Worm (Caenorhabditis elegans) whole organism, L2 larva: ENCODE data around the gene his-73.
A peak's percentile ranks its signal among the peaks of the same experiment; 100 is the strongest.

Source experiments
- C34F6.9 ChIP-seq: fragments of 150-350 bp; optimal IDR thresholded peaks from 2 replicates; lab custom pipeline; 2014; ENCODE audit warnings: missing biosample characterization, missing genetic modification characterization
- R02D3.7 ChIP-seq: fragments of 150-350 bp; optimal IDR thresholded peaks from 2 replicates; lab custom pipeline; 2014; ENCODE audit warnings: missing biosample characterization, missing genetic modification characterization
- Y55F3AM.14 ChIP-seq: fragments of 200-800 bp; sonication (Bioruptor generic); optimal IDR thresholded peaks from 2 replicates; lab custom pipeline; 2018; ENCODE audit warnings: mild to moderate bottlenecking, missing genetic modification characterization, missing compliant biosample characterization
- ZK546.5 ChIP-seq: sonication (generic microtip); optimal IDR thresholded peaks from 2 replicates; lab custom pipeline; 2017; ENCODE audit warnings: missing biosample characterization, missing genetic modification characterization
- alr-1 ChIP-seq: fragments of 150-350 bp; optimal IDR thresholded peaks from 2 replicates; lab custom pipeline; 2014; ENCODE audit warnings: missing biosample characterization, missing genetic modification characterization
- aly-2 ChIP-seq: fragments of 150-350 bp; optimal IDR thresholded peaks from 2 replicates; lab custom pipeline; 2014; ENCODE audit warnings: missing biosample characterization, missing genetic modification characterization
- ceh-16 ChIP-seq: fragments of 150-350 bp; optimal IDR thresholded peaks from 2 replicates; lab custom pipeline; 2014; ENCODE audit warnings: missing biosample characterization, missing genetic modification characterization
- crh-2 ChIP-seq: sonication (generic microtip); optimal IDR thresholded peaks from 2 replicates; lab custom pipeline; 2017; ENCODE audit warnings: missing biosample characterization, missing genetic modification characterization
- dmd-4 ChIP-seq: sonication (generic microtip); optimal IDR thresholded peaks from 2 replicates; lab custom pipeline; 2017; ENCODE audit warnings: missing biosample characterization, missing genetic modification characterization
- elt-1 ChIP-seq: fragments of 150-350 bp; optimal IDR thresholded peaks from 2 replicates; lab custom pipeline; 2014; ENCODE audit warnings: missing biosample characterization, missing genetic modification characterization
- elt-3 ChIP-seq: sonication (generic microtip); optimal IDR thresholded peaks from 2 replicates; lab custom pipeline; 2017; ENCODE audit warnings: missing biosample characterization, missing genetic modification characterization
- fos-1 ChIP-seq: fragments of 150-350 bp; optimal IDR thresholded peaks from 2 replicates; lab custom pipeline; 2014; ENCODE audit warnings: missing biosample characterization, missing genetic modification characterization
- lin-11 ChIP-seq: fragments of 150-350 bp; sonication (generic microtip); optimal IDR thresholded peaks from 2 replicates; lab custom pipeline; 2014; ENCODE audit warnings: missing biosample characterization, missing genetic modification characterization, inconsistent platforms, mixed read lengths
- lin-13 ChIP-seq: fragments of 150-350 bp; optimal IDR thresholded peaks from 2 replicates; lab custom pipeline; 2014; ENCODE audit warnings: missing biosample characterization, missing genetic modification reagents, missing genetic modification characterization
- lin-39 ChIP-seq: fragments of 150-350 bp; optimal IDR thresholded peaks from 2 replicates; lab custom pipeline; 2014; ENCODE audit warnings: missing biosample characterization, missing genetic modification reagents, missing genetic modification characterization
- lsy-2 ChIP-seq, 2 experiments: fragments of 150-350 bp in 1 of 2; sonication (generic microtip) in 1 of 2; optimal IDR thresholded peaks; 2 replicates each; lab custom pipeline; 2014 to 2017; ENCODE audit warnings: missing biosample characterization in 2 of 2, missing genetic modification characterization in 2 of 2
- mab-5 ChIP-seq: fragments of 150-350 bp; optimal IDR thresholded peaks from 2 replicates; lab custom pipeline; 2014; ENCODE audit warnings: missing biosample characterization, missing genetic modification characterization
- mbf-1 ChIP-seq: sonication (generic microtip); optimal IDR thresholded peaks from 2 replicates; lab custom pipeline; 2017; ENCODE audit warnings: missing biosample characterization, missing genetic modification characterization
- mdl-1 ChIP-seq, 2 experiments: fragments of 150-350 bp in 1 of 2; sonication (generic microtip) in 1 of 2; optimal IDR thresholded peaks; 2 replicates each; lab custom pipeline; 2017; ENCODE audit warnings: missing biosample characterization in 2 of 2, missing genetic modification characterization in 2 of 2
- nhr-10 ChIP-seq: sonication (generic microtip); optimal IDR thresholded peaks from 2 replicates; lab custom pipeline; 2017; ENCODE audit warnings: missing biosample characterization, missing genetic modification characterization
- nhr-12 ChIP-seq: fragments of 150-350 bp; optimal IDR thresholded peaks from 2 replicates; lab custom pipeline; 2014; ENCODE audit warnings: missing biosample characterization, missing genetic modification characterization
- nhr-21 ChIP-seq: fragments of 150-350 bp; optimal IDR thresholded peaks from 2 replicates; lab custom pipeline; 2014; ENCODE audit warnings: missing biosample characterization, missing genetic modification characterization
- nhr-23 ChIP-seq: fragments of 150-350 bp; optimal IDR thresholded peaks from 2 replicates; lab custom pipeline; 2014; ENCODE audit warnings: missing biosample characterization, missing genetic modification reagents, missing genetic modification characterization
- nhr-237 ChIP-seq: fragments of 150-350 bp; optimal IDR thresholded peaks from 2 replicates; lab custom pipeline; 2014; ENCODE audit warnings: missing biosample characterization, missing genetic modification characterization
- nhr-77 ChIP-seq: fragments of 150-350 bp; optimal IDR thresholded peaks from 2 replicates; lab custom pipeline; 2014; ENCODE audit warnings: missing biosample characterization, missing genetic modification characterization
- peb-1 ChIP-seq: fragments of 150-350 bp; optimal IDR thresholded peaks from 2 replicates; lab custom pipeline; 2014; ENCODE audit warnings: missing biosample characterization, missing genetic modification characterization
- sma-9 ChIP-seq, 2 experiments: fragments of 150-350 bp in 1 of 2; sonication (generic microtip) in 1 of 2; optimal IDR thresholded peaks; 2 replicates each; lab custom pipeline; 2014 to 2016; ENCODE audit warnings: missing genetic modification characterization in 2 of 2, mild to moderate bottlenecking in 1 of 2, missing biosample characterization in 1 of 2, missing compliant biosample characterization in 1 of 2, missing genetic modification reagents in 1 of 2, moderate library complexity in 1 of 2
- snpc-4 ChIP-seq: fragments of 150-350 bp; optimal IDR thresholded peaks from 2 replicates; lab custom pipeline; 2014; ENCODE audit warnings: missing biosample characterization, missing genetic modification characterization
- unc-39 ChIP-seq: fragments of 150-350 bp; optimal IDR thresholded peaks from 2 replicates; lab custom pipeline; 2014; ENCODE audit warnings: missing biosample characterization, missing genetic modification characterization
- unc-62 ChIP-seq: fragments of 150-350 bp; optimal IDR thresholded peaks from 2 replicates; lab custom pipeline; 2014; ENCODE audit warnings: missing biosample characterization, missing genetic modification reagents, missing genetic modification characterization
- zag-1 ChIP-seq: fragments of 150-350 bp; optimal IDR thresholded peaks from 2 replicates; lab custom pipeline; 2014; ENCODE audit warnings: missing biosample characterization, missing genetic modification characterization
- ztf-1 ChIP-seq: fragments of 200-800 bp; sonication (Bioruptor generic); conservative IDR thresholded peaks from 2 replicates; pipeline ENCODE4 v1.3.6; 2022; ENCODE audit warnings: missing genetic modification characterization, missing compliant biosample characterization
- ztf-11 ChIP-seq: sonication (generic microtip); optimal IDR thresholded peaks from 2 replicates; lab custom pipeline; 2017; ENCODE audit warnings: missing biosample characterization, missing genetic modification characterization

Gene his-73

DNA sequence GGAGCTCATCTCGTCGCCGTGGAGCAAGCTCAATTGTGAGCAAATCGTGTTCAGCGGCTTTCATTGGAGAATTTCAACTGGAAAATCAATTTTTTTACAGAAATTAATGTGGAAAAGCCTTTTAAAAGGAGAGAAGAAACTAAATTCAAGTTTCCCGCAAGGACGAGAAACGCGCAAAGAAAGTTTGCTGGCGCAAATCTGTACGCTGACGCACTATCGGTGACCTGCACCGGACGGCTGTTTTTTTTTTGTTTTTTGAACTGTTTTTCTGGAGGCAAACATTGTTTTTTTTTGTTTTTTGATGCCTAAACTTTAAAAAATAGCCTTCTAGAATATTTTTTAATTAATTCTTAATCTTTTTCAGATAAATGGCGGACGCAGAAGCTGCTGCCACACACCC, 26.5 kb upstream of the his-73 start, which contains the start of the genes hpr-17 and F32A11.1 (continued):
- TF ChIP-seq ceh-16 (tag; lab: Kevin White, UChicago), result no peak
- peak; percentile 19 for TF ChIP-seq nhr-237 (tag; lab: Kevin White, UChicago)
- TF ChIP-seq lin-11 (tag; lab: Kevin White, UChicago), result peak; percentile 78
- TF ChIP-seq ZK546.5 (tag; lab: Kevin White, UChicago), result no peak
- no peak for TF ChIP-seq Y55F3AM.14 (GFP tag; lab: Kevin White, UChicago)
- no peak for TF ChIP-seq unc-62 (GFP tag; lab: Kevin White, UChicago)
- no peak for TF ChIP-seq zag-1 (tag; lab: Kevin White, UChicago)
- TF ChIP-seq nhr-77 (tag; lab: Kevin White, UChicago), result peak; percentile 36
- TF ChIP-seq unc-39 (tag; lab: Kevin White, UChicago), result no peak
- TF ChIP-seq crh-2, result peak; percentile 86
- peak; percentile 55 for TF ChIP-seq R02D3.7 (tag; lab: Kevin White, UChicago)

ce11 chrII:13159869-13160268, 23.6 kb upstream of the his-73 start:
- no peak for TF ChIP-seq nhr-12 (tag; lab: Kevin White, UChicago)
- TF ChIP-seq Y55F3AM.14 (GFP tag; lab: Kevin White, UChicago), result no peak
- TF ChIP-seq ztf-1 (GFP tag; lab: Robert Waterston, UW), result no peak
- TF ChIP-seq mbf-1 (tag; lab: Kevin White, UChicago), result no peak
- TF ChIP-seq lsy-2 (tag; optimal IDR thresholded peaks at IDR 0.05; lab: Kevin White, UChicago), result no peak
- no peak for TF ChIP-seq ceh-16 (tag; lab: Kevin White, UChicago)
- no peak for TF ChIP-seq C34F6.9 (tag; lab: Kevin White, UChicago)
- TF ChIP-seq mdl-1 (tag; optimal IDR thresholded peaks at IDR 0.05; lab: Kevin White, UChicago), result no peak
- TF ChIP-seq mab-5 (tag; lab: Kevin White, UChicago), result no peak
- TF ChIP-seq, all 48 proteins: peak for 0

DNA sequence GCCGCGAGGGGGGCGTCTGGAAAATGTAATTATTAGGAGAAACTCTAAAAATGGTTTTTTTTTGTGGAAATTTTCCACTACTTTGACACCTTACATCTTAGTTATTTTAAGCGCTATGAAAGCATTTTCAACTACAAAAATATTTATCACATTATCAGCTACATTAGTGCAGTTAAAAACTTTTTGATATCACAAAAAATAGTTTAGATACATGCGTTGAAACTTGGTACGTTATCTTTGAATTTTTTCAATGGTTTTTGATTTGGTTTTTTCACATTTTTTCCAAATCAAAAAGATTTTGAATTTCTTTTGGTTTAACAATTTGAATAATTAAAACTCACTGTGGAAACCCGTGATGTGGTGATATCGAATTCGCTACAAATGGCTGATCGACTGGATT, 20.5 kb upstream of the his-73 start:
- TF ChIP-seq lin-13 (GFP tag; lab: Kevin White, UChicago) (no peak), nhr-77 (tag; lab: Kevin White, UChicago) (no peak), ztf-11 (tag; lab: Kevin White, UChicago) (no peak), aly-2 (no peak), snpc-4 (tag; lab: Kevin White, UChicago) (no peak), Y55F3AM.14 (GFP tag; lab: Kevin White, UChicago) (no peak), ceh-16 (tag; lab: Kevin White, UChicago) (no peak), unc-62 (GFP tag; lab: Kevin White, UChicago) (no peak), ZK546.5 (tag; lab: Kevin White, UChicago) (no peak), peb-1 (tag; lab: Kevin White, UChicago) (no peak), nhr-237 (tag; lab: Kevin White, UChicago) (no peak), elt-1 (tag; lab: Kevin White, UChicago) (no peak), alr-1 (tag; lab: Kevin White, UChicago) (no peak), C34F6.9 (tag; lab: Kevin White, UChicago) (no peak), R02D3.7 (tag; lab: Kevin White, UChicago) (no peak), fos-1 (tag; lab: Kevin White, UChicago) (no peak)

DNA sequence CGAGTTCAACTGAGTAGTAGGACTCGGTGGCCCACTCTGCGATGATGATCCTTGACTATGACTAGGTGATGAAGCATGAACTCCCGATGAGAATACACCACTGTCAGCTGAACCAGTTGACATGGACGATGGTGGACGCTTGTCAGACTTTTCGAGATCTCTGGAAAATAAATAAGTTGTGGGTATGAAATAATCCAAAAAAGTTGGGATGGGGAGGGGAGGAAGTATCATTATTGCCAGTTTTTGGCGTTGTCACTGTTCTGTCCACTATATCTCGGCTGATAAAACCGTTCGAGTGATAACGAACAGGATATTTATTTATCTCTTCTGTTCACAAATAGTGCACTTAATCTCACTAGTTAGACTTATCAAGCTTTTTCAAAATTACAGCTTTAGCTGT, 19.4 kb upstream of the his-73 start:
- TF ChIP-seq snpc-4 (tag; lab: Kevin White, UChicago), result no peak
- TF ChIP-seq elt-1 (tag; lab: Kevin White, UChicago), result no peak
- TF ChIP-seq crh-2, result no peak
- no peak for TF ChIP-seq nhr-10 (tag; lab: Kevin White, UChicago)
- no peak for TF ChIP-seq lin-39 (tag; lab: Kevin White, UChicago)
- TF ChIP-seq lsy-2 (tag; optimal IDR thresholded peaks at IDR 0.05; lab: Kevin White, UChicago), result no peak
- no peak for TF ChIP-seq nhr-237 (tag; lab: Kevin White, UChicago)
- no peak for TF ChIP-seq unc-39 (tag; lab: Kevin White, UChicago)
- TF ChIP-seq elt-3 (tag; lab: Kevin White, UChicago), result no peak
- no peak for TF ChIP-seq zag-1 (tag; lab: Kevin White, UChicago)
- TF ChIP-seq nhr-77 (tag; lab: Kevin White, UChicago), result no peak
- no peak for TF ChIP-seq dmd-4 (tag; lab: Kevin White, UChicago)
- no peak for TF ChIP-seq mdl-1 (tag; optimal IDR thresholded peaks at IDR 0.05; lab: Kevin White, UChicago)
- no peak for TF ChIP-seq sma-9 (GFP tag; optimal IDR thresholded peaks at IDR 0.05; lab: Kevin White, UChicago)
- TF ChIP-seq sma-9 (tag; optimal IDR thresholded peaks at IDR 0.05; lab: Kevin White, UChicago), result no peak
- TF ChIP-seq alr-1 (tag; lab: Kevin White, UChicago), result no peak
- no peak for TF ChIP-seq nhr-23
- TF ChIP-seq ceh-16 (tag; lab: Kevin White, UChicago), result no peak
- no peak for TF ChIP-seq nhr-21 (tag; lab: Kevin White, UChicago)
